Worm (Caenorhabditis elegans): ENCODE data around the gene pbo-6.

DNA sequence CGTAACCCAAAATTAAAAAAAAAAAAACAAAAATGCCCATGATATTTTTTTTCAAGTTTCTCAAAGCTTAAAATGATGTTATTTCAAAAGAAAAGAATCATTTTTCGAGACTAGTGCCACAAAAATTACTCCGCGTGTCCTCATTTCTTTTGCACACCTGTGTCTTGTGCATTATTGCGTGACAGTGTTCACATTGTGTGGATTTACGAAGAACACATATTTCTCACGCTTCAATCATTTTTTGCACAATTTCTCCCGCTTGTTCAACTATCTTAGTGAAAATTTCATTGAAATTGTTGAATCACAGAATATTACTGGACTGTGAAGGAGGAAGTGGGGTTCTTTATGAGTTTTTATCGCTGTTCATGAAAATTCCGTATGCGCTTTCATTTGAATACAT, 20.0 kb upstream of the pbo-6 start:
- no peak for TF ChIP-seq fos-1 (tag; optimal IDR thresholded peaks at IDR 0.05)
- no peak for TF ChIP-seq nhr-12 (tag; optimal IDR thresholded peaks at IDR 0.05)
- no peak for TF ChIP-seq tlp-1 (tag; optimal IDR thresholded peaks at IDR 0.05)

All from whole organism, L1 larva.